Fruit fly (Drosophila melanogaster) whole organism, wandering third instar larva: Measurements from ENCODE around the gene CG43693.

Experiments used
- Abd-B ChIP-seq: fragments of >200 bp; optimal IDR thresholded peaks from 2 replicates; lab custom pipeline; 2017; ENCODE audit warnings: missing biosample characterization, missing genetic modification characterization
- br ChIP-seq: fragments of 200-800 bp; sonication (Bioruptor generic); optimal IDR thresholded peaks from 2 replicates; lab custom pipeline; 2016; ENCODE audit warnings: missing biosample characterization, missing genetic modification characterization
- fru ChIP-seq: fragments of 200-800 bp; sonication (Bioruptor generic); optimal IDR thresholded peaks from 3 replicates; lab custom pipeline; 2016; ENCODE audit warnings: missing biosample characterization, mild to moderate bottlenecking, missing genetic modification characterization
- pan ChIP-seq: fragments of >200 bp; optimal IDR thresholded peaks from 2 replicates; lab custom pipeline; 2017
- psq ChIP-seq: fragments of 200-800 bp; sonication (Bioruptor generic); optimal IDR thresholded peaks from 3 replicates; lab custom pipeline; 2017; ENCODE audit warnings: missing biosample characterization, mild to moderate bottlenecking, missing genetic modification characterization, moderate library complexity
- tai ChIP-seq: sonication (Bioruptor generic); optimal IDR thresholded peaks from 2 replicates; lab custom pipeline; 2016; ENCODE audit warnings: missing biosample characterization, missing genetic modification characterization
- woc ChIP-seq: sonication (Bioruptor generic); optimal IDR thresholded peaks from 2 replicates; lab custom pipeline; 2016; ENCODE audit warnings: missing biosample characterization, mild to moderate bottlenecking, missing genetic modification characterization

- TF ChIP-seq Abd-B (GFP tag; lab: Kevin White, UChicago) (no peak), psq (GFP tag; lab: Kevin White, UChicago) (no peak), tai (GFP tag; lab: Kevin White, UChicago) (no peak), br (GFP tag; lab: Kevin White, UChicago) (no peak), pan (no peak), woc (GFP tag; lab: Kevin White, UChicago) (no peak), fru (no peak)
Measured at dm6 chr3L:10989873-10990272, 61.3 kb downstream of the CG43693 start.
